ENCODE assay signal across 2 worm cellular contexts in the genomic region with DNA sequence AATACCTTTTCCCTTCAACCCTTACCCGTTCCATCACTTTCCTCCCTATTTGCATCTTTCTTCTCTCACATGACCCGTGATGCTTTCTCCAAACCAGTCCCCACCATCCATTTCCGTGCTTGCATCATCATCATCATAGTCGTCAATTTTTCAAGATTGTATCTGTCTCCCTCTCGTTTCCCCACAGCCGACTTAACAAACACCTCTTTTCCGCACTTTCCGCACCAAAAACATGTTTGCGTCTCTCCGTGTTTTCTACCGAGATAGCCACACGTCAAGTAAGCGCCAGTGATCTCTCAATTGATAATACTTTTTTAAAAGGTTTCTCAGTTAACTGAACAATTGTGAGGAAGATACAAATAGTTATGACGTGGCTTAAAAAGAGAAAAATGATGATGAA.
TF ChIP-seq lines count a peak whose summit lies in the region.

No protein-coding gene starts in this region.

TF ChIP-seq in whole organism, L1 larva, 84 proteins besides CTCF, POLR2A, EP300 and RAD21 (continued from another document):
- TF ChIP-seq dpl-1 (GFP tag; optimal IDR thresholded peaks at IDR 0.05; lab: Kevin White, UChicago) (peak in 2 of 3 experiments; percentile 19 to 30), pqm-1 (tag; optimal IDR thresholded peaks at IDR 0.05; lab: Kevin White, UChicago) (no peak), isw-1 (GFP tag; IDR thresholded peaks at IDR 0.05; lab: Robert Waterston, UW) (no peak), efl-1 (optimal IDR thresholded peaks at IDR 0.05; lab: Kevin White, UChicago) (peak in 1 of 2 experiments; percentile 34), efl-1 (GFP tag; optimal IDR thresholded peaks at IDR 0.05 in 1 of 2; lab: Kevin White, UChicago) (peak; percentile 18 to 62), ceh-90 (tag; optimal IDR thresholded peaks at IDR 0.05; lab: Kevin White, UChicago) (no peak), unc-30 (tag; optimal IDR thresholded peaks at IDR 0.05; lab: Kevin White, UChicago) (no peak), aly-2 (tag; optimal IDR thresholded peaks at IDR 0.05; lab: Kevin White, UChicago) (no peak), nhr-77 (tag; optimal IDR thresholded peaks at IDR 0.05; lab: Kevin White, UChicago) (no peak), lir-3 (tag; optimal IDR thresholded peaks at IDR 0.05; lab: Kevin White, UChicago; ENCODE audit: poor library complexity) (no peak), grh-1 (GFP tag; IDR thresholded peaks at IDR 0.05; lab: Robert Waterston, UW) (peak; percentile 80), nhr-71 (tag; optimal IDR thresholded peaks at IDR 0.05; lab: Kevin White, UChicago) (peak; percentile 84), lin-13 (GFP tag; optimal IDR thresholded peaks at IDR 0.05; lab: Kevin White, UChicago) (peak; percentile 45), tlp-1 (tag; optimal IDR thresholded peaks at IDR 0.05; lab: Kevin White, UChicago) (no peak), efl-3 (GFP tag; optimal IDR thresholded peaks at IDR 0.05; lab: Kevin White, UChicago) (no peak), xbp-1 (tag; optimal IDR thresholded peaks at IDR 0.05; lab: Kevin White, UChicago) (peak; percentile 47), nhr-85 (tag; lab: Kevin White, UChicago) (peak; percentile 95), ceh-63 (GFP tag; optimal IDR thresholded peaks at IDR 0.05; lab: Kevin White, UChicago) (no peak), nhr-20 (tag; optimal IDR thresholded peaks at IDR 0.05; lab: Kevin White, UChicago) (peak; percentile 78), ztf-4 (tag; optimal IDR thresholded peaks at IDR 0.05; lab: Kevin White, UChicago) (peak; percentile 62), Y116A8C.19 (tag; optimal IDR thresholded peaks at IDR 0.05; lab: Kevin White, UChicago; ENCODE audit: borderline replicate concordance) (no peak), mep-1 (tag; optimal IDR thresholded peaks at IDR 0.05; lab: Kevin White, UChicago) (peak; percentile 78), blmp-1 (tag; optimal IDR thresholded peaks at IDR 0.05; lab: Kevin White, UChicago) (peak; percentile 99), swsn-7 (tag; optimal IDR thresholded peaks at IDR 0.05; lab: Kevin White, UChicago) (peak; percentile 13), nhr-76 (tag; optimal IDR thresholded peaks at IDR 0.05; lab: Kevin White, UChicago) (no peak), unc-98 (GFP tag; IDR thresholded peaks at IDR 0.05; lab: Robert Waterston, UW) (no peak), ceh-8 (GFP tag; optimal IDR thresholded peaks at IDR 0.05; lab: Kevin White, UChicago) (no peak), vab-15 (tag; optimal IDR thresholded peaks at IDR 0.05; lab: Kevin White, UChicago) (peak; percentile 17)

TF ChIP-seq in whole organism, L4 larva, 104 proteins besides CTCF, POLR2A, EP300 and RAD21 (continued from another document):
- TF ChIP-seq aha-1 (tag; lab: Kevin White, UChicago) = peak; percentile 70
- TF ChIP-seq T26A8.4 (GFP tag; IDR thresholded peaks at IDR 0.05; lab: Robert Waterston, UW) = peak; percentile 67; the same call in 1 of the 2 replicates
- TF ChIP-seq F44E2.7 (GFP tag; IDR thresholded peaks at IDR 0.05; lab: Robert Waterston, UW) = no peak
- TF ChIP-seq egl-27 (tag; optimal IDR thresholded peaks at IDR 0.05; lab: Kevin White, UChicago) = no peak
- peak; percentile 54 for TF ChIP-seq spr-1 (tag; optimal IDR thresholded peaks at IDR 0.05; lab: Kevin White, UChicago)
- TF ChIP-seq zip-2 (tag; optimal IDR thresholded peaks at IDR 0.05; lab: Kevin White, UChicago) = peak; percentile 14
- TF ChIP-seq ceh-32 (tag; optimal IDR thresholded peaks at IDR 0.05; lab: Kevin White, UChicago; ENCODE audit: poor library complexity) = no peak
- peak; percentile 0 for TF ChIP-seq ceh-28 (tag; optimal IDR thresholded peaks at IDR 0.05; lab: Kevin White, UChicago)
- no peak for TF ChIP-seq dmd-9 (GFP tag; IDR thresholded peaks at IDR 0.05; lab: Robert Waterston, UW)
- 0 out of 2 replicates have a peak, but pooled peaks have one; percentile 11 for TF ChIP-seq tra-1 (GFP tag; IDR thresholded peaks at IDR 0.05; lab: Robert Waterston, UW)
- TF ChIP-seq nhr-6 (tag; optimal IDR thresholded peaks at IDR 0.05; lab: Kevin White, UChicago) = peak; percentile 34
- no peak for TF ChIP-seq vab-7 (GFP tag; IDR thresholded peaks at IDR 0.05; lab: Robert Waterston, UW)
- no peak for TF ChIP-seq R02D3.7 (tag; optimal IDR thresholded peaks at IDR 0.05; lab: Kevin White, UChicago)
- peak; percentile 46; the same call in 1 of the 2 replicates for TF ChIP-seq dmd-6 (GFP tag; IDR thresholded peaks at IDR 0.05; lab: Robert Waterston, UW)
- TF ChIP-seq jun-1 (tag; optimal IDR thresholded peaks at IDR 0.05; lab: Kevin White, UChicago) = no peak
- TF ChIP-seq F37D6.2 (tag; optimal IDR thresholded peaks at IDR 0.05; lab: Kevin White, UChicago) = no peak
- TF ChIP-seq T20F7.1 (GFP tag; optimal IDR thresholded peaks at IDR 0.05; lab: Kevin White, UChicago) = no peak
- TF ChIP-seq attf-4 (tag; optimal IDR thresholded peaks at IDR 0.05; lab: Kevin White, UChicago) = no peak
- TF ChIP-seq mdt-29 (GFP tag; IDR thresholded peaks at IDR 0.05; lab: Robert Waterston, UW) = no peak
- no peak for TF ChIP-seq D1046.2 (GFP tag; IDR thresholded peaks at IDR 0.05; lab: Robert Waterston, UW)
- TF ChIP-seq ceh-44 (GFP tag; IDR thresholded peaks at IDR 0.05; lab: Robert Waterston, UW) = no peak
- no peak for TF ChIP-seq fkh-10 (GFP tag; optimal IDR thresholded peaks at IDR 0.05; lab: Kevin White, UChicago)
- no peak for TF ChIP-seq madf-5 (GFP tag; IDR thresholded peaks at IDR 0.05; lab: Robert Waterston, UW)
- TF ChIP-seq sdz-12 (GFP tag; optimal IDR thresholded peaks at IDR 0.05; lab: Kevin White, UChicago) = no peak
- TF ChIP-seq nhr-42 (GFP tag; IDR thresholded peaks at IDR 0.05; lab: Robert Waterston, UW) = no peak
- peak; percentile 67 for TF ChIP-seq ceh-20 (GFP tag; IDR thresholded peaks at IDR 0.05; lab: Robert Waterston, UW)
- TF ChIP-seq hif-1 (tag; optimal IDR thresholded peaks at IDR 0.05; lab: Kevin White, UChicago) = peak in 1 of 2 experiments; percentile 53
- TF ChIP-seq ZK546.5 (tag; optimal IDR thresholded peaks at IDR 0.05; lab: Kevin White, UChicago) = no peak
- no peak for TF ChIP-seq zip-11 (GFP tag; IDR thresholded peaks at IDR 0.05; lab: Robert Waterston, UW)
- no peak for TF ChIP-seq lim-7 (GFP tag; IDR thresholded peaks at IDR 0.05; lab: Robert Waterston, UW)
- TF ChIP-seq arid-1 (GFP tag; conservative IDR thresholded peaks at IDR 0.05; lab: Robert Waterston, UW) = peak; percentile 9; the same call in 1 of the 2 replicates
- TF ChIP-seq fos-1 (tag; optimal IDR thresholded peaks at IDR 0.05; lab: Kevin White, UChicago) = no peak
- no peak for TF ChIP-seq daf-8 (GFP tag; IDR thresholded peaks at IDR 0.05; lab: Robert Waterston, UW)
